Fruit fly (Drosophila melanogaster): ENCODE data around the gene H.
A peak's percentile ranks its signal among the peaks of the same experiment; 100 is the strongest.

- no peak for TF ChIP-seq jim (GFP tag; optimal IDR thresholded peaks at IDR 0.05)
- no peak for TF ChIP-seq Hr78 (GFP tag; optimal IDR thresholded peaks at IDR 0.05)
- TF ChIP-seq ey (GFP tag; optimal IDR thresholded peaks at IDR 0.05) = peak; percentile 86
- TF ChIP-seq pan (optimal IDR thresholded peaks at IDR 0.05) = no peak
- no peak for TF ChIP-seq Abd-B (GFP tag; optimal IDR thresholded peaks at IDR 0.05)
- TF ChIP-seq dsf (GFP tag; optimal IDR thresholded peaks at IDR 0.05; ENCODE audit: borderline replicate concordance) = no peak
- TF ChIP-seq N (GFP tag; optimal IDR thresholded peaks at IDR 0.05) = no peak
- no peak for TF ChIP-seq lola (GFP tag; optimal IDR thresholded peaks at IDR 0.05)
- no peak for TF ChIP-seq dl (GFP tag; optimal IDR thresholded peaks at IDR 0.05; ENCODE audit: insufficient read depth in 1 of 2, partially characterized antibody in 2 of 2)
- peak; percentile 77 for TF ChIP-seq sv (GFP tag; optimal IDR thresholded peaks at IDR 0.05)
- TF ChIP-seq CrebA (GFP tag; optimal IDR thresholded peaks at IDR 0.05; ENCODE audit: borderline replicate concordance) = no peak
- TF ChIP-seq psq (GFP tag; optimal IDR thresholded peaks at IDR 0.05) = peak; percentile 74
- TF ChIP-seq Vsx2 (GFP tag; optimal IDR thresholded peaks at IDR 0.05; ENCODE audit: partially characterized antibody) = no peak
These were observed 41.9 kb upstream of the H start, which contains the start of the genes EloB and Srp14 for dm6 chr3R:20579816-20580215.

Measured in whole organism, wandering third instar larva.